Fruit fly (Drosophila melanogaster): ENCODE measurements around the gene CG12991.

CG12991 gene

dm6 chrX:17588134-17588533 lies 8.5 kb downstream of the CG12991 start (continued):
- TF ChIP-seq lola (GFP tag; optimal IDR thresholded peaks at IDR 0.05) (peak in 1 of 3 experiments; percentile 7), CG2875 (GFP tag; optimal IDR thresholded peaks at IDR 0.05) (no peak), grau (tag; optimal IDR thresholded peaks at IDR 0.05) (peak; percentile 35), z (GFP tag; IDR thresholded peaks at IDR 0.05) (no peak), slou (GFP tag; optimal IDR thresholded peaks at IDR 0.05) (no peak), unc-4 (GFP tag; IDR thresholded peaks at IDR 0.05; ENCODE audit: partially characterized antibody) (no peak), CG11723 (GFP tag; optimal IDR thresholded peaks at IDR 0.05) (no peak), zen (tag; optimal IDR thresholded peaks at IDR 0.05) (no peak), CG14860 (GFP tag; IDR thresholded peaks at IDR 0.05; ENCODE audit: partially characterized antibody) (no peak), gro (GFP tag; optimal IDR thresholded peaks at IDR 0.05) (no peak), CG6854 (GFP tag; optimal IDR thresholded peaks at IDR 0.05) (no peak), scrt (GFP tag; optimal IDR thresholded peaks at IDR 0.05) (no peak), CG17385 (GFP tag; optimal IDR thresholded peaks at IDR 0.05) (peak; percentile 30), gem (tag; optimal IDR thresholded peaks at IDR 0.05) (peak; percentile 58), B-H1 (GFP tag; IDR thresholded peaks at IDR 0.05) (no peak), Hr51 (GFP tag; optimal IDR thresholded peaks at IDR 0.05) (peak in 1 of 2 experiments; percentile 56), Dad (GFP tag; optimal IDR thresholded peaks at IDR 0.05) (no peak), psq (GFP tag; optimal IDR thresholded peaks at IDR 0.05) (no peak), twi (tag; optimal IDR thresholded peaks at IDR 0.05) (no peak), kni (GFP tag; optimal IDR thresholded peaks at IDR 0.05) (no peak), Ssrp (tag; optimal IDR thresholded peaks at IDR 0.05) (no peak), crp (GFP tag; optimal IDR thresholded peaks at IDR 0.05) (no peak), row (GFP tag; IDR thresholded peaks at IDR 0.05) (peak; percentile 43), CG1832 (GFP tag; optimal IDR thresholded peaks at IDR 0.05) (no peak), CG11504 (tag; optimal IDR thresholded peaks at IDR 0.05) (peak; percentile 56), Spps (tag; optimal IDR thresholded peaks at IDR 0.05) (no peak), Side (GFP tag; optimal IDR thresholded peaks at IDR 0.05) (no peak), seq (GFP tag; IDR thresholded peaks at IDR 0.05) (0 out of 2 replicates have a peak, but pooled peaks have one; percentile 19), CG18262 (tag; optimal IDR thresholded peaks at IDR 0.05) (no peak), CG10267 (tag; optimal IDR thresholded peaks at IDR 0.05) (no peak), CG14441 (GFP tag; IDR thresholded peaks at IDR 0.05) (no peak), CG30020 (tag; optimal IDR thresholded peaks at IDR 0.05) (no peak), Sin3A (optimal IDR thresholded peaks at IDR 0.05) (no peak), hb (GFP tag; IDR thresholded peaks at IDR 0.05; ENCODE audit: partially characterized antibody) (no peak), Lhr (GFP tag; optimal IDR thresholded peaks at IDR 0.05) (no peak), CG8290 (GFP tag; optimal IDR thresholded peaks at IDR 0.05) (no peak), CG8290 (tag; optimal IDR thresholded peaks at IDR 0.05) (peak in 1 of 2 experiments; percentile 48), CG12236 (GFP tag; optimal IDR thresholded peaks at IDR 0.05) (no peak), CTCF (GFP tag; optimal IDR thresholded peaks at IDR 0.05) (peak; percentile 8), toy (GFP tag; IDR thresholded peaks at IDR 0.05) (no peak), danr (GFP tag; IDR thresholded peaks at IDR 0.05) (no peak), CG15269 (tag; optimal IDR thresholded peaks at IDR 0.05) (peak; percentile 42), Pdp1 (GFP tag; optimal IDR thresholded peaks at IDR 0.05) (peak in 1 of 2 experiments; percentile 39), Blimp-1 (GFP tag; optimal IDR thresholded peaks at IDR 0.05) (peak; percentile 40), Kr (GFP tag; optimal IDR thresholded peaks at IDR 0.05) (no peak), crol (GFP tag; IDR thresholded peaks at IDR 0.05) (no peak), Rfx (GFP tag; IDR thresholded peaks at IDR 0.05) (0 out of 2 replicates have a peak, but pooled peaks have one; percentile 13), sc (optimal IDR thresholded peaks at IDR 0.05) (no peak), sc (GFP tag; optimal IDR thresholded peaks at IDR 0.05) (no peak), zen2 (GFP tag; IDR thresholded peaks at IDR 0.05; ENCODE audit: partially characterized antibody) (no peak), CG9932 (GFP tag; IDR thresholded peaks at IDR 0.05) (no peak)

Data from whole organism, embryonic.